Fruit fly (Drosophila melanogaster) whole organism, embryonic: Measurements from ENCODE around the gene mRpL3.

Experiments used
- CG13296 ChIP-seq: fragments of 200-800 bp; sonication (Bioruptor generic); optimal IDR thresholded peaks from 3 replicates; lab custom pipeline; 2018; ENCODE audit warnings: missing biosample characterization, mild to moderate bottlenecking, missing genetic modification characterization
- CG14014 ChIP-seq: fragments of 200-800 bp; sonication (Bioruptor generic); IDR thresholded peaks from 2 replicates; pipeline ENCODE4 v1.3.6; 2022; ENCODE audit warnings: missing biosample characterization, missing genetic modification characterization
- CG14050 ChIP-seq: fragments of 200-800 bp; sonication (Bioruptor generic); IDR thresholded peaks from 3 replicates; pipeline ENCODE4 v1.3.6; 2022; ENCODE audit warnings: missing biosample characterization, missing genetic modification characterization
- CG14710 ChIP-seq: fragments of 200-800 bp; sonication (Bioruptor generic); optimal IDR thresholded peaks from 3 replicates; lab custom pipeline; 2019; ENCODE audit warnings: missing biosample characterization, mild to moderate bottlenecking, missing genetic modification characterization, moderate library complexity
- CG15514 ChIP-seq: fragments of 200-800 bp; sonication (Bioruptor generic); optimal IDR thresholded peaks from 3 replicates; lab custom pipeline; 2017; ENCODE audit warnings: missing biosample characterization, missing genetic modification characterization, mild to moderate bottlenecking, moderate library complexity, missing genetic modification reagents
- CG16813 ChIP-seq: fragments of 200-800 bp; sonication (Bioruptor generic); IDR thresholded peaks from 3 replicates; pipeline ENCODE4 v1.3.6; 2022; ENCODE audit warnings: missing biosample characterization, missing genetic modification characterization; ENCODE audit not compliant: partially characterized antibody
- CG16815 ChIP-seq: fragments of 200-800 bp; sonication (Bioruptor generic); optimal IDR thresholded peaks from 3 replicates; lab custom pipeline; 2017; ENCODE audit warnings: missing biosample characterization, mild to moderate bottlenecking, missing genetic modification characterization
- CG17612 ChIP-seq: fragments of 200-800 bp; sonication (Bioruptor generic); IDR thresholded peaks from 2 replicates; pipeline ENCODE4 v1.3.6; 2022; ENCODE audit warnings: missing biosample characterization, missing genetic modification characterization
- CG1792 ChIP-seq: fragments of 200-800 bp; sonication (Bioruptor generic); optimal IDR thresholded peaks from 2 replicates; lab custom pipeline; 2016; ENCODE audit warnings: missing biosample characterization, missing genetic modification characterization
- CG2678 ChIP-seq: fragments of 200-800 bp; sonication (Bioruptor generic); optimal IDR thresholded peaks from 3 replicates; lab custom pipeline; 2019; ENCODE audit warnings: missing biosample characterization, mild to moderate bottlenecking, missing genetic modification characterization, moderate library complexity
- CG30020 ChIP-seq: fragments of 200-800 bp; optimal IDR thresholded peaks from 2 replicates; lab custom pipeline; 2019; ENCODE audit warnings: missing biosample characterization, mild to moderate bottlenecking, missing genetic modification characterization, moderate library complexity
- CG30431 ChIP-seq: fragments of 200-800 bp; sonication (Bioruptor generic); optimal IDR thresholded peaks from 2 replicates; lab custom pipeline; 2017; ENCODE audit warnings: missing biosample characterization, missing genetic modification characterization
- CG4820 ChIP-seq: fragments of 200-800 bp; sonication (Bioruptor generic); optimal IDR thresholded peaks from 3 replicates; lab custom pipeline; 2016; ENCODE audit warnings: missing biosample characterization, missing genetic modification characterization
- CG6813 ChIP-seq: fragments of 200-800 bp; sonication (Bioruptor generic); optimal IDR thresholded peaks from 2 replicates; lab custom pipeline; 2017; ENCODE audit warnings: missing biosample characterization, missing genetic modification characterization, mild to moderate bottlenecking, moderate library complexity, missing genetic modification reagents
- CG7357 ChIP-seq: fragments of 200-800 bp; sonication (Bioruptor generic); IDR thresholded peaks from 3 replicates; pipeline ENCODE4 v1.3.6; 2022; ENCODE audit warnings: missing biosample characterization, missing genetic modification characterization
- CG8281 ChIP-seq: fragments of 200-800 bp; sonication (Bioruptor generic); optimal IDR thresholded peaks from 2 replicates; lab custom pipeline; 2018; ENCODE audit warnings: missing biosample characterization, mild to moderate bottlenecking, missing genetic modification characterization, moderate library complexity
- CG8359 ChIP-seq: fragments of 200-800 bp; sonication (Bioruptor generic); optimal IDR thresholded peaks from 2 replicates; lab custom pipeline; 2017; ENCODE audit warnings: missing biosample characterization, mild to moderate bottlenecking, missing genetic modification characterization, borderline replicate concordance
- CG9609 ChIP-seq: fragments of 200-800 bp; sonication (Bioruptor generic); optimal IDR thresholded peaks from 3 replicates; lab custom pipeline; 2016; ENCODE audit warnings: missing biosample characterization, missing genetic modification characterization
- CG9797 ChIP-seq: fragments of 200-800 bp; sonication (Bioruptor generic); optimal IDR thresholded peaks from 3 replicates; lab custom pipeline; 2018; ENCODE audit warnings: missing biosample characterization, mild to moderate bottlenecking, missing genetic modification characterization
- Doc3 ChIP-seq: fragments of 200-800 bp; sonication (Bioruptor generic); IDR thresholded peaks from 3 replicates; pipeline ENCODE4 v1.3.6; 2022; ENCODE audit warnings: missing biosample characterization, missing genetic modification characterization; ENCODE audit not compliant: partially characterized antibody
- Dp ChIP-seq: fragments of 200-800 bp; sonication (Bioruptor generic); optimal IDR thresholded peaks from 2 replicates; lab custom pipeline; 2018; ENCODE audit warnings: missing biosample characterization, mild to moderate bottlenecking, missing genetic modification characterization, moderate library complexity
- E2f1 ChIP-seq: fragments of 200-800 bp; sonication (Bioruptor generic); IDR thresholded peaks from 2 replicates; pipeline ENCODE4 v1.3.6; 2022; ENCODE audit warnings: missing biosample characterization, missing genetic modification characterization
- E2f2 ChIP-seq: fragments of 200-800 bp; sonication (Bioruptor generic); IDR thresholded peaks from 2 replicates; pipeline ENCODE4 v1.3.6; 2022; ENCODE audit warnings: missing biosample characterization, missing genetic modification characterization
- Hr78 ChIP-seq, 2 experiments: fragments of 200-800 bp in 1 of 2; fragments of >200 bp in 1 of 2; sonication (Bioruptor generic) in 1 of 2; optimal IDR thresholded peaks; 2 replicates each; lab custom pipeline; 2017 to 2019; ENCODE audit warnings: missing biosample characterization in 2 of 2, missing genetic modification characterization in 2 of 2, mild to moderate bottlenecking in 1 of 2, moderate library complexity in 1 of 2
- NC2α ChIP-seq: fragments of 200-800 bp; sonication (Bioruptor generic); optimal IDR thresholded peaks from 2 replicates; lab custom pipeline; 2016; ENCODE audit warnings: missing biosample characterization, missing genetic modification characterization
- Opbp ChIP-seq: fragments of 200-800 bp; sonication (Bioruptor generic); IDR thresholded peaks from 3 replicates; pipeline ENCODE4 v1.3.6; 2022; ENCODE audit warnings: missing biosample characterization, missing genetic modification characterization; ENCODE audit not compliant: partially characterized antibody
- Sin3A ChIP-seq: fragments of >200 bp; optimal IDR thresholded peaks from 2 replicates; lab custom pipeline; 2018
- Sry-β ChIP-seq: fragments of 200-800 bp; sonication (Bioruptor generic); optimal IDR thresholded peaks from 2 replicates; lab custom pipeline; 2018; ENCODE audit warnings: missing biosample characterization, mild to moderate bottlenecking, missing genetic modification characterization, moderate library complexity
- Xrp1 ChIP-seq: fragments of 200-800 bp; sonication (Bioruptor generic); IDR thresholded peaks from 2 replicates; pipeline ENCODE4 v1.3.6; 2022; ENCODE audit warnings: missing biosample characterization, missing genetic modification characterization
- YL-1 ChIP-seq: fragments of 200-800 bp; sonication (Bioruptor generic); optimal IDR thresholded peaks from 3 replicates; lab custom pipeline; 2017; ENCODE audit warnings: missing biosample characterization, mild to moderate bottlenecking, missing genetic modification characterization
- abd-A ChIP-seq: fragments of 200-800 bp; sonication (Bioruptor generic); optimal IDR thresholded peaks from 3 replicates; lab custom pipeline; 2019; ENCODE audit warnings: missing biosample characterization, mild to moderate bottlenecking, missing genetic modification characterization, moderate library complexity
- aop ChIP-seq: fragments of 200-800 bp; sonication (Bioruptor generic); IDR thresholded peaks from 2 replicates; pipeline ENCODE4 v1.3.6; 2022; ENCODE audit warnings: missing biosample characterization, missing genetic modification characterization
- ato ChIP-seq: fragments of 200-800 bp; sonication (Bioruptor generic); IDR thresholded peaks from 2 replicates; pipeline ENCODE4 v1.3.6; 2022; ENCODE audit warnings: missing biosample characterization, missing genetic modification characterization; ENCODE audit not compliant: partially characterized antibody
- croc ChIP-seq: fragments of 200-800 bp; sonication (Bioruptor generic); conservative IDR thresholded peaks from 3 replicates; pipeline ENCODE4 v1.3.6; 2022; ENCODE audit warnings: missing biosample characterization, missing genetic modification characterization
- dysf ChIP-seq: fragments of 200-800 bp; sonication (Bioruptor generic); IDR thresholded peaks from 3 replicates; pipeline ENCODE4 v1.3.6; 2022; ENCODE audit warnings: missing biosample characterization, missing genetic modification characterization
- gfzf ChIP-seq: fragments of 200-800 bp; sonication (Bioruptor generic); optimal IDR thresholded peaks from 2 replicates; lab custom pipeline; 2016; ENCODE audit warnings: missing biosample characterization, mild to moderate bottlenecking, missing genetic modification characterization, moderate library complexity
- hbn ChIP-seq: fragments of 200-800 bp; sonication (Bioruptor generic); IDR thresholded peaks from 2 replicates; pipeline ENCODE4 v1.3.6; 2022; ENCODE audit warnings: missing biosample characterization, missing genetic modification characterization; ENCODE audit not compliant: partially characterized antibody
- mirr ChIP-seq: fragments of 200-800 bp; sonication (Bioruptor generic); optimal IDR thresholded peaks from 3 replicates; lab custom pipeline; 2018; ENCODE audit warnings: missing biosample characterization, mild to moderate bottlenecking, missing genetic modification characterization
- mld ChIP-seq: fragments of 200-800 bp; sonication (Bioruptor generic); IDR thresholded peaks from 3 replicates; pipeline ENCODE4 v1.3.6; 2022; ENCODE audit warnings: missing biosample characterization, missing genetic modification characterization; ENCODE audit not compliant: partially characterized antibody
- pfk ChIP-seq: fragments of 200-800 bp; sonication (Bioruptor generic); optimal IDR thresholded peaks from 2 replicates; lab custom pipeline; 2018; ENCODE audit warnings: missing biosample characterization, mild to moderate bottlenecking, missing genetic modification characterization, moderate library complexity
- pum ChIP-seq: fragments of 200-800 bp; sonication (Bioruptor generic); optimal IDR thresholded peaks from 2 replicates; lab custom pipeline; 2016; ENCODE audit warnings: missing biosample characterization, missing genetic modification characterization
- pzg ChIP-seq: fragments of 200-800 bp; sonication (Bioruptor generic); optimal IDR thresholded peaks from 3 replicates; lab custom pipeline; 2018; ENCODE audit warnings: missing biosample characterization, mild to moderate bottlenecking, missing genetic modification characterization, moderate library complexity
- ranshi ChIP-seq: fragments of 200-800 bp; sonication (Bioruptor generic); IDR thresholded peaks from 2 replicates; pipeline ENCODE4 v1.3.6; 2022; ENCODE audit warnings: missing biosample characterization, missing genetic modification characterization
- repo ChIP-seq: fragments of 200-800 bp; sonication (Bioruptor generic); optimal IDR thresholded peaks from 2 replicates; lab custom pipeline; 2016; ENCODE audit warnings: missing biosample characterization, missing genetic modification characterization
- seq ChIP-seq: fragments of 200-800 bp; sonication (Bioruptor generic); IDR thresholded peaks from 2 replicates; pipeline ENCODE4 v1.3.6; 2022; ENCODE audit warnings: missing biosample characterization, missing genetic modification characterization
- sim ChIP-seq: fragments of 200-800 bp; sonication (Bioruptor generic); IDR thresholded peaks from 2 replicates; pipeline ENCODE4 v1.3.6; 2022; ENCODE audit warnings: missing biosample characterization, missing genetic modification characterization
- toy ChIP-seq: fragments of 200-800 bp; sonication (Bioruptor generic); IDR thresholded peaks from 2 replicates; pipeline ENCODE4 v1.3.6; 2022; ENCODE audit warnings: missing biosample characterization, missing genetic modification characterization
- z ChIP-seq: fragments of 200-800 bp; sonication (Bioruptor generic); IDR thresholded peaks from 3 replicates; pipeline ENCODE4 v1.3.6; 2022; ENCODE audit warnings: missing biosample characterization, missing genetic modification characterization

The mRpL3 gene

DNA sequence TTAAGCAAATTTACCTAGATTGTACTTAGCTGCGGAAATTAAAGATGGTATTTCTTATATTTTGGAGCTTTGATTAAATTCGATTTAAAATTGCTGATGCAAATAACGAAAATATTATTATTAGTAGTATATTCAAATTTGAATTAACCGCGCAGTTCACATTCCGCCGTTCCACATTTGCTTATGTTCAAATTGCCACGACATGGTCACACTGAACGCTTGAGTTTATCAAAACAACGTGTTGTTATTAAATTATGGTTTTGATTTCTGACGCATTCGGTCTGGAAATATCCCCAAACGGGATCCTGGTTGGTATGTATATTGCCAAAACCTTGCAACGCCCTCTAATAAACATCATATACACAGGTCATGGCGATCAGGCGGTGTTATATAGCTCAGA, 8.4 kb downstream of the mRpL3 start, which contains the start of gene CG33172:
Gene CG33172 (plus strand): TSS at position 208 of the 400 bp plus-strand sequence.
- TF ChIP-seq CG2678 (tag; lab: Kevin White, UChicago) = no peak
- no peak for TF ChIP-seq CG1792 (GFP tag; lab: Kevin White, UChicago)
- peak; percentile 52 for TF ChIP-seq gfzf
- TF ChIP-seq z (GFP tag; lab: Robert Waterston, UW) = no peak
- TF ChIP-seq Dp (GFP tag; lab: Kevin White, UChicago) = peak; percentile 77
- no peak for TF ChIP-seq abd-A (tag; lab: Kevin White, UChicago)
- no peak for TF ChIP-seq CG14014
- peak; percentile 93 for TF ChIP-seq pfk
- no peak for TF ChIP-seq CG8281
- TF ChIP-seq CG15514 (GFP tag; lab: Kevin White, UChicago) = no peak
- TF ChIP-seq CG30431 (GFP tag; lab: Kevin White, UChicago) = no peak
- TF ChIP-seq CG13296 (GFP tag; lab: Kevin White, UChicago) = no peak
- peak; percentile 86 for TF ChIP-seq E2f2
- TF ChIP-seq CG16815 (GFP tag; lab: Kevin White, UChicago) = no peak
- no peak for TF ChIP-seq mirr
- no peak for TF ChIP-seq Xrp1 (GFP tag; lab: Robert Waterston, UW)
- no peak for TF ChIP-seq hbn (GFP tag; lab: Robert Waterston, UW)
- TF ChIP-seq CG6813 = no peak
- TF ChIP-seq Sry-β (GFP tag; lab: Kevin White, UChicago) = no peak
- no peak for TF ChIP-seq NC2α (GFP tag; lab: Kevin White, UChicago)
- peak; percentile 59 for TF ChIP-seq CG30020 (tag; lab: Kevin White, UChicago)
- TF ChIP-seq mld (GFP tag; lab: Robert Waterston, UW) = no peak
- TF ChIP-seq seq (GFP tag; lab: Robert Waterston, UW) = no peak
- TF ChIP-seq ato (GFP tag; lab: Robert Waterston, UW) = no peak
- no peak for TF ChIP-seq aop
- no peak for TF ChIP-seq CG14710 (tag; lab: Kevin White, UChicago)
- TF ChIP-seq Hr78 (GFP tag; optimal IDR thresholded peaks at IDR 0.05; lab: Kevin White, UChicago) = no peak
- no peak for TF ChIP-seq pum (GFP tag; lab: Kevin White, UChicago)
- no peak for TF ChIP-seq toy
- no peak for TF ChIP-seq YL-1
- no peak for TF ChIP-seq E2f1 (GFP tag; lab: Robert Waterston, UW)
- no peak for TF ChIP-seq Doc3 (GFP tag; lab: Robert Waterston, UW)
- TF ChIP-seq CG9609 = no peak
- TF ChIP-seq croc (GFP tag; lab: Robert Waterston, UW) = no peak
- no peak for TF ChIP-seq CG7357 (GFP tag; lab: Robert Waterston, UW)
- no peak for TF ChIP-seq CG14050 (GFP tag; lab: Robert Waterston, UW)
- TF ChIP-seq dysf (GFP tag; lab: Robert Waterston, UW) = no peak
- TF ChIP-seq CG8359 = no peak
- peak; percentile 56 for TF ChIP-seq CG9797
- TF ChIP-seq sim (GFP tag; lab: Robert Waterston, UW) = no peak
- no peak for TF ChIP-seq CG17612
- TF ChIP-seq repo (GFP tag; lab: Kevin White, UChicago) = no peak
- TF ChIP-seq pzg = peak; percentile 33
- no peak for TF ChIP-seq CG4820 (GFP tag; lab: Kevin White, UChicago)
- TF ChIP-seq Sin3A (lab: Kevin White, UChicago) = no peak
- no peak for TF ChIP-seq CG16813 (GFP tag; lab: Robert Waterston, UW)
- TF ChIP-seq ranshi (GFP tag; lab: Robert Waterston, UW) = no peak
- no peak for TF ChIP-seq Opbp (GFP tag; lab: Robert Waterston, UW)
- TF ChIP-seq, all 482 proteins: peak for 7
